Fruit fly (Drosophila melanogaster) whole organism, embryonic: ENCODE data around the gene nmdyn-D6.

Source experiments
- CG10321 ChIP-seq: fragments of 200-800 bp; sonication (Bioruptor generic); IDR thresholded peaks from 2 replicates; pipeline ENCODE4 v1.3.6; 2022; ENCODE audit warnings: missing biosample characterization, missing genetic modification characterization
- CG13123 ChIP-seq: fragments of 200-800 bp; sonication (Bioruptor generic); optimal IDR thresholded peaks from 2 replicates; lab custom pipeline; 2016; ENCODE audit warnings: missing biosample characterization, missing genetic modification characterization
- CG14014 ChIP-seq: fragments of 200-800 bp; sonication (Bioruptor generic); IDR thresholded peaks from 2 replicates; pipeline ENCODE4 v1.3.6; 2022; ENCODE audit warnings: missing biosample characterization, missing genetic modification characterization
- CG1529 ChIP-seq: fragments of 200-800 bp; sonication (Bioruptor generic); optimal IDR thresholded peaks from 3 replicates; lab custom pipeline; 2018; ENCODE audit warnings: missing biosample characterization, missing genetic modification characterization
- CG15696 ChIP-seq: fragments of 200-800 bp; sonication (Bioruptor generic); optimal IDR thresholded peaks from 2 replicates; lab custom pipeline; 2019; ENCODE audit warnings: missing biosample characterization, mild to moderate bottlenecking, missing genetic modification characterization, moderate library complexity
- CG1603 ChIP-seq: fragments of 200-800 bp; sonication (Bioruptor generic); optimal IDR thresholded peaks from 2 replicates; lab custom pipeline; 2019; ENCODE audit warnings: missing biosample characterization, mild to moderate bottlenecking, missing genetic modification characterization, moderate library complexity
- CG16815 ChIP-seq: fragments of 200-800 bp; sonication (Bioruptor generic); optimal IDR thresholded peaks from 3 replicates; lab custom pipeline; 2017; ENCODE audit warnings: missing biosample characterization, mild to moderate bottlenecking, missing genetic modification characterization
- CG17328 ChIP-seq: fragments of 200-800 bp; sonication (Bioruptor generic); IDR thresholded peaks from 2 replicates; pipeline ENCODE4 v1.3.6; 2022; ENCODE audit warnings: missing biosample characterization, missing genetic modification characterization
- CG17359 ChIP-seq: fragments of 200-800 bp; sonication (Bioruptor generic); optimal IDR thresholded peaks from 3 replicates; lab custom pipeline; 2018; ENCODE audit warnings: missing biosample characterization, mild to moderate bottlenecking, missing genetic modification characterization, moderate library complexity
- CG18011 ChIP-seq: fragments of 200-800 bp; sonication (Bioruptor generic); optimal IDR thresholded peaks from 2 replicates; lab custom pipeline; 2017; ENCODE audit warnings: missing biosample characterization, missing genetic modification characterization, mild to moderate bottlenecking, moderate library complexity, missing genotype
- CG2120 ChIP-seq: fragments of 200-800 bp; sonication (Bioruptor generic); optimal IDR thresholded peaks from 3 replicates; lab custom pipeline; 2016; ENCODE audit warnings: missing biosample characterization, missing genetic modification characterization
- CG31365 ChIP-seq: fragments of 200-800 bp; sonication (Bioruptor generic); optimal IDR thresholded peaks from 2 replicates; lab custom pipeline; 2018; ENCODE audit warnings: missing biosample characterization, mild to moderate bottlenecking, missing genetic modification characterization
- CG32767 ChIP-seq: fragments of 200-800 bp; sonication (Bioruptor generic); IDR thresholded peaks from 2 replicates; pipeline ENCODE4 v1.3.6; 2022; ENCODE audit warnings: missing biosample characterization, missing genetic modification characterization
- CG4282 ChIP-seq: fragments of 200-800 bp; sonication (Bioruptor generic); optimal IDR thresholded peaks from 2 replicates; lab custom pipeline; 2016; ENCODE audit warnings: missing biosample characterization, missing genetic modification characterization
- CG4360 ChIP-seq: fragments of 200-800 bp; sonication (Bioruptor generic); IDR thresholded peaks from 2 replicates; pipeline ENCODE4 v1.3.6; 2022; ENCODE audit warnings: missing biosample characterization, missing genetic modification characterization
- CG6689 ChIP-seq: fragments of 200-800 bp; sonication (Bioruptor generic); IDR thresholded peaks from 2 replicates; pipeline ENCODE4 v1.3.6; 2022; ENCODE audit warnings: missing biosample characterization, missing genetic modification characterization
- CG8281 ChIP-seq: fragments of 200-800 bp; sonication (Bioruptor generic); optimal IDR thresholded peaks from 2 replicates; lab custom pipeline; 2018; ENCODE audit warnings: missing biosample characterization, mild to moderate bottlenecking, missing genetic modification characterization, moderate library complexity
- D ChIP-seq, 2 experiments: fragments of 200-800 bp in 1 of 2; fragments of >200 bp in 1 of 2; sonication (Bioruptor generic) in 1 of 2; optimal IDR thresholded peaks; 2 replicates in 1 of 2; 3 replicates in 1 of 2; lab custom pipeline; 2017; ENCODE audit warnings: mild to moderate bottlenecking in 1 of 2, missing biosample characterization in 1 of 2, missing genetic modification characterization in 1 of 2, missing genetic modification reagents in 1 of 2
- D19B ChIP-seq: fragments of 200-800 bp; sonication (Bioruptor generic); optimal IDR thresholded peaks from 2 replicates; lab custom pipeline; 2017; ENCODE audit warnings: missing biosample characterization, mild to moderate bottlenecking, missing genetic modification characterization
- Ets97D ChIP-seq: fragments of 200-800 bp; sonication (Bioruptor generic); optimal IDR thresholded peaks from 3 replicates; lab custom pipeline; 2016; ENCODE audit warnings: missing biosample characterization, missing genetic modification characterization
- HmgZ ChIP-seq: fragments of 200-800 bp; sonication (Bioruptor generic); optimal IDR thresholded peaks from 2 replicates; lab custom pipeline; 2018; ENCODE audit warnings: missing biosample characterization, mild to moderate bottlenecking, missing genetic modification characterization
- Lpt ChIP-seq: fragments of >200 bp; optimal IDR thresholded peaks from 2 replicates; lab custom pipeline; 2018; ENCODE audit warnings: missing biosample characterization, missing genetic modification characterization
- MBD-R2 ChIP-seq: fragments of 200-800 bp; sonication (Bioruptor generic); IDR thresholded peaks from 2 replicates; pipeline ENCODE4 v1.3.6; 2022; ENCODE audit warnings: missing biosample characterization, missing genetic modification characterization
- Rx ChIP-seq: fragments of 200-800 bp; sonication (Bioruptor generic); IDR thresholded peaks from 2 replicates; pipeline ENCODE4 v1.3.6; 2022; ENCODE audit warnings: missing biosample characterization, missing genetic modification characterization
- Spps ChIP-seq: fragments of 200-800 bp; sonication (Bioruptor generic); optimal IDR thresholded peaks from 2 replicates; lab custom pipeline; 2018; ENCODE audit warnings: missing biosample characterization, mild to moderate bottlenecking, missing genetic modification characterization
- Ssrp ChIP-seq: fragments of 200-800 bp; sonication (Bioruptor generic); optimal IDR thresholded peaks from 2 replicates; lab custom pipeline; 2018; ENCODE audit warnings: missing biosample characterization, mild to moderate bottlenecking, missing genetic modification characterization, moderate library complexity
- Stat92E ChIP-seq, 3 experiments: fragments of >200 bp in 2 of 3; fragments of 200-800 bp in 1 of 3; sonication (Bioruptor generic) in 1 of 3; optimal IDR thresholded peaks; 2 replicates each; lab custom pipeline; 2017 to 2019; ENCODE audit warnings: missing biosample characterization in 3 of 3, missing genetic modification characterization in 3 of 3, mild to moderate bottlenecking in 1 of 3, moderate library complexity in 1 of 3
- aop ChIP-seq: fragments of 200-800 bp; sonication (Bioruptor generic); IDR thresholded peaks from 2 replicates; pipeline ENCODE4 v1.3.6; 2022; ENCODE audit warnings: missing biosample characterization, missing genetic modification characterization
- ase ChIP-seq: fragments of 200-800 bp; sonication (Bioruptor generic); IDR thresholded peaks from 3 replicates; pipeline ENCODE4 v1.3.6; 2022; ENCODE audit warnings: missing biosample characterization, missing genetic modification characterization
- btn ChIP-seq: fragments of 200-800 bp; sonication (Bioruptor generic); optimal IDR thresholded peaks from 2 replicates; lab custom pipeline; 2016; ENCODE audit warnings: missing biosample characterization, missing genetic modification characterization
- cas ChIP-seq: fragments of 200-800 bp; sonication (Bioruptor generic); IDR thresholded peaks from 2 replicates; pipeline ENCODE4 v1.3.6; 2022; ENCODE audit warnings: missing biosample characterization, missing genetic modification characterization
- da ChIP-seq: fragments of 200-800 bp; sonication (Bioruptor generic); optimal IDR thresholded peaks from 2 replicates; lab custom pipeline; 2016; ENCODE audit warnings: missing biosample characterization, missing genetic modification characterization
- dpn ChIP-seq, 2 experiments: fragments of 200-800 bp; sonication (Bioruptor generic); optimal IDR thresholded peaks; 3 replicates each; lab custom pipeline; 2016; ENCODE audit warnings: missing biosample characterization in 2 of 2, missing genetic modification characterization in 2 of 2
- esg ChIP-seq: fragments of 200-800 bp; sonication (Bioruptor generic); conservative IDR thresholded peaks from 2 replicates; pipeline ENCODE4 v1.3.6; 2022; ENCODE audit warnings: missing biosample characterization, missing genetic modification characterization
- ewg ChIP-seq: fragments of 200-800 bp; sonication (Bioruptor generic); optimal IDR thresholded peaks from 3 replicates; lab custom pipeline; 2017; ENCODE audit warnings: mild to moderate bottlenecking, missing biosample characterization, missing genetic modification reagents, missing genetic modification characterization
- grau ChIP-seq: fragments of 200-800 bp; optimal IDR thresholded peaks from 3 replicates; lab custom pipeline; 2019; ENCODE audit warnings: missing biosample characterization, mild to moderate bottlenecking, missing genetic modification characterization, moderate library complexity
- gt ChIP-seq: fragments of 200-800 bp; sonication (Bioruptor generic); IDR thresholded peaks from 2 replicates; pipeline ENCODE4 v1.3.6; 2022; ENCODE audit warnings: missing biosample characterization, missing genetic modification characterization
- hth ChIP-seq: fragments of >200 bp; optimal IDR thresholded peaks from 2 replicates; lab custom pipeline; 2017; ENCODE audit warnings: inconsistent platforms
- lilli ChIP-seq: fragments of 200-800 bp; sonication (Bioruptor generic); optimal IDR thresholded peaks from 3 replicates; lab custom pipeline; 2016; ENCODE audit warnings: missing biosample characterization, missing genetic modification characterization
- maf-S ChIP-seq: fragments of 200-800 bp; sonication (Bioruptor generic); optimal IDR thresholded peaks from 2 replicates; lab custom pipeline; 2016; ENCODE audit warnings: missing biosample characterization, missing genetic modification characterization
- nau ChIP-seq: fragments of 200-800 bp; sonication (Bioruptor generic); optimal IDR thresholded peaks from 3 replicates; lab custom pipeline; 2017; ENCODE audit warnings: missing biosample characterization, mild to moderate bottlenecking, missing genetic modification characterization, missing genetic modification reagents
- odd ChIP-seq: fragments of 200-800 bp; sonication (Bioruptor generic); optimal IDR thresholded peaks from 2 replicates; lab custom pipeline; 2017; ENCODE audit warnings: missing biosample characterization, mild to moderate bottlenecking, missing genetic modification characterization
- pb ChIP-seq: fragments of 200-800 bp; sonication (Bioruptor generic); optimal IDR thresholded peaks from 3 replicates; lab custom pipeline; 2016; ENCODE audit warnings: missing biosample characterization, missing genetic modification characterization
- shn ChIP-seq: fragments of 200-800 bp; sonication (Bioruptor generic); optimal IDR thresholded peaks from 3 replicates; lab custom pipeline; 2016; ENCODE audit warnings: missing biosample characterization, missing genetic modification characterization
- sima ChIP-seq: fragments of 200-800 bp; sonication (Bioruptor generic); optimal IDR thresholded peaks from 2 replicates; lab custom pipeline; 2016; ENCODE audit warnings: missing biosample characterization, missing genetic modification characterization
- slp2 ChIP-seq: fragments of 200-800 bp; sonication (Bioruptor generic); optimal IDR thresholded peaks from 2 replicates; lab custom pipeline; 2016; ENCODE audit warnings: missing biosample characterization, missing genetic modification characterization
- sr ChIP-seq: fragments of 200-800 bp; sonication (Bioruptor generic); IDR thresholded peaks from 3 replicates; pipeline ENCODE4 v1.3.6; 2022; ENCODE audit warnings: missing biosample characterization, missing genetic modification characterization
- tin ChIP-seq: fragments of 200-800 bp; sonication (Bioruptor generic); optimal IDR thresholded peaks from 3 replicates; lab custom pipeline; 2016; ENCODE audit warnings: missing biosample characterization, missing genetic modification characterization
- toy ChIP-seq: fragments of 200-800 bp; sonication (Bioruptor generic); IDR thresholded peaks from 2 replicates; pipeline ENCODE4 v1.3.6; 2022; ENCODE audit warnings: missing biosample characterization, missing genetic modification characterization
- twi ChIP-seq: fragments of 200-800 bp; optimal IDR thresholded peaks from 2 replicates; lab custom pipeline; 2019; ENCODE audit warnings: missing biosample characterization, mild to moderate bottlenecking, missing genetic modification characterization, moderate library complexity

The nmdyn-D6 gene

dm6 chrX:14627080-14627796 is 43.8 kb downstream of the nmdyn-D6 start (continued):
- TF ChIP-seq Lpt, result no peak
- peak; percentile 87 for TF ChIP-seq CG17359 (tag; lab: Kevin White, UChicago)
- TF ChIP-seq maf-S, result peak; percentile 11
- no peak for TF ChIP-seq CG18011 (GFP tag; lab: Kevin White, UChicago)
- no peak for TF ChIP-seq hth
- peak; percentile 7 for TF ChIP-seq CG2120 (GFP tag; lab: Kevin White, UChicago)
- peak; percentile 25 for TF ChIP-seq HmgZ (tag; lab: Kevin White, UChicago)
- peak; percentile 82 for TF ChIP-seq CG6689 (GFP tag; lab: Robert Waterston, UW)
- TF ChIP-seq MBD-R2 (GFP tag; lab: Robert Waterston, UW), result no peak
- peak; percentile 81 for TF ChIP-seq tin (GFP tag; lab: Kevin White, UChicago)
- TF ChIP-seq da, result peak; percentile 39
- peak; percentile 90 for TF ChIP-seq Spps (tag; lab: Kevin White, UChicago)
- TF ChIP-seq CG1529 (GFP tag; lab: Kevin White, UChicago), result peak; percentile 83
- TF ChIP-seq sr (GFP tag; lab: Robert Waterston, UW), result no peak
- TF ChIP-seq btn (GFP tag; lab: Kevin White, UChicago), result peak; percentile 41
- peak; percentile 44; the same call in 1 of the 2 replicates for TF ChIP-seq CG32767
- peak; percentile 94 for TF ChIP-seq CG15696 (tag; lab: Kevin White, UChicago)
- no peak; the same call in 1 of the 2 replicates for TF ChIP-seq gt (GFP tag; lab: Robert Waterston, UW)
- peak; percentile 90 for TF ChIP-seq Ssrp (tag; lab: Kevin White, UChicago)
- TF ChIP-seq twi (tag; lab: Kevin White, UChicago), result peak; percentile 75
- no peak for TF ChIP-seq CG4282
- peak; percentile 57; the same call in 1 of the 3 replicates for TF ChIP-seq ase (GFP tag; lab: Robert Waterston, UW)
- peak; percentile 67 for TF ChIP-seq CG14014
- peak; percentile 52 for TF ChIP-seq CG13123
- no peak for TF ChIP-seq pb (GFP tag; lab: Kevin White, UChicago)
- peak; percentile 79 for TF ChIP-seq CG4360
- TF ChIP-seq slp2, result peak; percentile 61
- TF ChIP-seq toy (GFP tag; lab: Robert Waterston, UW), result no peak
- peak; percentile 71 for TF ChIP-seq lilli (GFP tag; lab: Kevin White, UChicago)
- TF ChIP-seq CG31365 (tag; lab: Kevin White, UChicago), result peak; percentile 30
- peak; percentile 69 for TF ChIP-seq esg (GFP tag; lab: Robert Waterston, UW)
- peak; percentile 12 for TF ChIP-seq D (optimal IDR thresholded peaks at IDR 0.05; lab: Kevin White, UChicago)
- peak; percentile 91 for TF ChIP-seq D (GFP tag; optimal IDR thresholded peaks at IDR 0.05; lab: Kevin White, UChicago)
- peak; percentile 56 for TF ChIP-seq odd (GFP tag; lab: Kevin White, UChicago)
- TF ChIP-seq nau, result peak; percentile 68
- TF ChIP-seq ewg (GFP tag; lab: Kevin White, UChicago), result peak; percentile 68
- peak; percentile 82 for TF ChIP-seq CG16815 (GFP tag; lab: Kevin White, UChicago)
- TF ChIP-seq CG17328 (GFP tag; lab: Robert Waterston, UW), result peak; percentile 89
- TF ChIP-seq CG1603 (tag; lab: Kevin White, UChicago), result peak; percentile 85
- no peak for TF ChIP-seq sima (GFP tag; lab: Kevin White, UChicago)
- no peak for TF ChIP-seq aop
- no peak for TF ChIP-seq CG10321 (GFP tag; lab: Robert Waterston, UW)
- TF ChIP-seq Rx (GFP tag; lab: Robert Waterston, UW), result peak; percentile 54
- TF ChIP-seq Ets97D (GFP tag; lab: Kevin White, UChicago), result peak; percentile 14
- TF ChIP-seq grau (tag; lab: Kevin White, UChicago), result peak; percentile 85
- TF ChIP-seq shn (GFP tag; lab: Kevin White, UChicago), result peak; percentile 25
- TF ChIP-seq CG8281 (tag; lab: Kevin White, UChicago), result peak; percentile 52
- TF ChIP-seq D19B (GFP tag; lab: Kevin White, UChicago), result no peak
- TF ChIP-seq Stat92E (GFP tag; optimal IDR thresholded peaks at IDR 0.05; lab: Kevin White, UChicago), result peak in 1 of 3 experiments; percentile 83
- no peak for TF ChIP-seq cas (GFP tag; lab: Robert Waterston, UW)
- peak; percentile 58 to 73 for TF ChIP-seq dpn (GFP tag; optimal IDR thresholded peaks at IDR 0.05; lab: Kevin White, UChicago)
